Worm (Caenorhabditis elegans) whole organism, L2 larva: Measurements from ENCODE around the gene F16G10.1.

ENCODE experiments used
- aly-2 ChIP-seq: fragments of 150-350 bp; optimal IDR thresholded peaks from 2 replicates; lab custom pipeline; 2014; ENCODE audit warnings: missing biosample characterization, missing genetic modification characterization
- egl-27 ChIP-seq: sonication (generic microtip); optimal IDR thresholded peaks from 3 replicates; lab custom pipeline; 2017; ENCODE audit warnings: missing biosample characterization, missing genetic modification reagents, missing genetic modification characterization
- lsy-2 ChIP-seq, 2 experiments: fragments of 150-350 bp in 1 of 2; sonication (generic microtip) in 1 of 2; optimal IDR thresholded peaks; 2 replicates each; lab custom pipeline; 2014 to 2017; ENCODE audit warnings: missing biosample characterization in 2 of 2, missing genetic modification characterization in 2 of 2
- mdl-1 ChIP-seq, 2 experiments: fragments of 150-350 bp in 1 of 2; sonication (generic microtip) in 1 of 2; optimal IDR thresholded peaks; 2 replicates each; lab custom pipeline; 2017; ENCODE audit warnings: missing biosample characterization in 2 of 2, missing genetic modification characterization in 2 of 2
- nhr-11 ChIP-seq: fragments of 150-350 bp; optimal IDR thresholded peaks from 2 replicates; lab custom pipeline; 2014; ENCODE audit warnings: missing biosample characterization, missing genetic modification characterization
- nhr-237 ChIP-seq: fragments of 150-350 bp; optimal IDR thresholded peaks from 2 replicates; lab custom pipeline; 2014; ENCODE audit warnings: missing biosample characterization, missing genetic modification characterization
- unc-55 ChIP-seq: fragments of 150-350 bp; sonication (generic microtip); optimal IDR thresholded peaks from 3 replicates; lab custom pipeline; 2014; ENCODE audit warnings: missing biosample characterization, missing genetic modification reagents, missing genetic modification characterization
- unc-62 ChIP-seq: fragments of 150-350 bp; optimal IDR thresholded peaks from 2 replicates; lab custom pipeline; 2014; ENCODE audit warnings: missing biosample characterization, missing genetic modification reagents, missing genetic modification characterization
- ztf-4 ChIP-seq: fragments of 150-350 bp; optimal IDR thresholded peaks from 2 replicates; lab custom pipeline; 2014; ENCODE audit warnings: missing biosample characterization, missing genetic modification characterization

DNA sequence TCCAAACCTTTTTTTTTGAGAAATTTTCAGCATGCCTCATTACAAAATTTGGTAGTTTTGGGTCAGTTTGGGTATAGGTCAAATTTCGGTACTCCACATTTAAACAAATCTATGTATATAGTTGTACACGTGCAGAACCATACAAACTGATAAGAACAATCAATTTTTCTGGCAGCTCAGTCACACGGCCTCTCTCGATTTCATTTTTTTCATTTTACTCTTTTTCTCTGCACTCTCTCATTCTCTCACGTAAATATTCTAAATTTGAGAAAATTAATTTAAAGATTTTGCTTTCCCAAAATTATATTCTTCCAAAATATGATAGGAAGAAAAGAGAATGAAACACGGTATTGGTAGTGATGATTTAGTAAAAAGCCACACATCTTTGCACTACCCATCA lies 17.1 kb downstream of the F16G10.1 start:
- TF ChIP-seq mdl-1 (tag; optimal IDR thresholded peaks at IDR 0.05; lab: Kevin White, UChicago) (no peak), unc-55 (GFP tag; lab: Kevin White, UChicago) (no peak), ztf-4 (tag; lab: Kevin White, UChicago) (no peak), egl-27 (no peak), nhr-11 (tag; lab: Kevin White, UChicago) (no peak), nhr-237 (no peak), unc-62 (GFP tag; lab: Kevin White, UChicago) (no peak), lsy-2 (tag; optimal IDR thresholded peaks at IDR 0.05; lab: Kevin White, UChicago) (no peak), aly-2 (tag; lab: Kevin White, UChicago) (no peak)
